Worm (Caenorhabditis elegans): ENCODE results near the gene txt-8.

txt-8 gene

DNA sequence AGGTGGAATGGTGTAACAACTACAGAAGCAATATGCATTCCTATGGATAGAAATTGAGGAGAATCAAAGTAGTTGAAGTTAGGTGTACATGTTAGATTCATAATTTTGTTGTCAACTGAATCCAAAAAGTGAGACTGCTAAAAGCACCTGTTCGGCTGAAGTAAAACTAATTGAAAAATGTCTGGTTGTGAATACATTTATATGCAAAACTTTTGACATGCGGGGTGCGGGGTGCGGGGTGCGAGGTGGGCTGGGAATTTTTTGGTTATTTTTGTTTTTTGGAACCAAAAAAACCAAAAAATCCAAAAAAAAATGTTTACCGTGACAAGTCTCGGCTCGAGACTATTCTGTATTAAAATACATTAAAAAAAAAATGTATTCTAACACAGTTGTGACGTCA, 4.0 kb upstream of the txt-8 start, which contains the start of gene srh-207:
Gene srh-207, minus strand, starts transcription at position 101 of the 400 bp plus-strand sequence.
- no peak for TF ChIP-seq tra-4 (tag; optimal IDR thresholded peaks at IDR 0.05)

DNA sequence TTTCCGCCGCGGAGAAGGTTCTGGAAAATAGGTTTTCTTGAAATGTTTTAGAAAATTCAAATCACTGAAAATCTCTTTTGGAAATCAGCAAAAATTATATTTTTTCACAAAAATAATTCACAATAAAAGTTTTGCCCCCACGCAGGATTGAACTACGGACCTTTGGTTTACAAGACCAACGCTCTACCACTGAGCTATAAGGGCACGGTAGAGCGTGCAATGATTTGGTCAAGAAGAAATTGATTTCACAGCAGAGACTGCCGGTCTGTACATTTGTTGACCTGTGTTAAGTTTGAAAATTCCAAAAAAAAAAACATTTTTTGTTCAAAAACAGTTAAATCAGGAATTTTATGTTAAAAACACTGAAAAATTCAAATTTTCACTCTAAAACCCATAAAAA, 1.8 kb upstream of the txt-8 start:
- no peak for TF ChIP-seq hmbx-1 (tag; optimal IDR thresholded peaks at IDR 0.05)
- TF ChIP-seq F13C5.2 (tag; optimal IDR thresholded peaks at IDR 0.05) = no peak
- no peak for TF ChIP-seq B0310.2 (tag; optimal IDR thresholded peaks at IDR 0.05)
- no peak for TF ChIP-seq ceh-36 (tag; optimal IDR thresholded peaks at IDR 0.05)
- TF ChIP-seq sea-1 (GFP tag; conservative IDR thresholded peaks at IDR 0.05) = no peak
- TF ChIP-seq tra-4 (tag; optimal IDR thresholded peaks at IDR 0.05) = no peak
- TF ChIP-seq ceh-13 (GFP tag; optimal IDR thresholded peaks at IDR 0.05) = no peak
- TF ChIP-seq hnd-1 (tag; optimal IDR thresholded peaks at IDR 0.05) = no peak
- no peak for TF ChIP-seq flt-1 (GFP tag; IDR thresholded peaks at IDR 0.05)
- TF ChIP-seq ama-1 (optimal IDR thresholded peaks at IDR 0.05) = no peak
- no peak for TF ChIP-seq hmg-4 (GFP tag; optimal IDR thresholded peaks at IDR 0.05)
- no peak for TF ChIP-seq aly-1 (tag; optimal IDR thresholded peaks at IDR 0.05)
- TF ChIP-seq pes-1 (GFP tag; IDR thresholded peaks at IDR 0.05) = no peak
- no peak for TF ChIP-seq ets-7 (tag; optimal IDR thresholded peaks at IDR 0.05)
- no peak for TF ChIP-seq tbx-37 (GFP tag; conservative IDR thresholded peaks at IDR 0.05)
- TF ChIP-seq scrt-1 (GFP tag; IDR thresholded peaks at IDR 0.05) = no peak
- TF ChIP-seq tbx-11 (GFP tag; IDR thresholded peaks at IDR 0.05) = no peak

DNA sequence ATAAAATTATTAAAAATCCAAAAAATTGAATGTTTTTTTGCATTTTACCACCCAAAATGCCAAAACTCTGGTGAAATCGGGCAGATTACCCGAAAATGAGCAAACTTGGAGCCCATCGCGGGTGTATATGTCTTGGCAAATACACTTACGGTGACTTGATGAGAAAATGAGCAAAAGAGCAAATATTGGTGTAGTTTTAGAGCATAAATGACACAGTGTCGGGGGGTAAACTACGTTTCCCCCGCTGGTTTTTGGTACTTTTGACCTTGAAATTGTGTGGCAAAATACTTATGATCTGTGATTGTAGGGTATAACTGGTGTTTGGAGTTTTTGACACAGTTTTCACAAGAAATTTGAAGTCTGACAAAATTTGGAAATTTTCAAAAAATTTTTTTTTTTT, 1.3 kb upstream of the txt-8 start, which contains the start of gene ZK262.2:
Gene ZK262.2, minus strand, starts transcription at position 101 of the 400 bp plus-strand sequence.
- TF ChIP-seq ceh-13 (GFP tag; optimal IDR thresholded peaks at IDR 0.05) = no peak
- no peak for TF ChIP-seq tbx-37 (GFP tag; conservative IDR thresholded peaks at IDR 0.05)
- TF ChIP-seq scrt-1 (GFP tag; IDR thresholded peaks at IDR 0.05) = no peak
- TF ChIP-seq hnd-1 (tag; optimal IDR thresholded peaks at IDR 0.05) = no peak
- TF ChIP-seq sea-1 (GFP tag; conservative IDR thresholded peaks at IDR 0.05) = no peak
- no peak for TF ChIP-seq pes-1 (GFP tag; IDR thresholded peaks at IDR 0.05)
- no peak for TF ChIP-seq flt-1 (GFP tag; IDR thresholded peaks at IDR 0.05)
- no peak for TF ChIP-seq ceh-36 (tag; optimal IDR thresholded peaks at IDR 0.05)
- TF ChIP-seq hmbx-1 (tag; optimal IDR thresholded peaks at IDR 0.05) = no peak
- TF ChIP-seq F13C5.2 (tag; optimal IDR thresholded peaks at IDR 0.05) = no peak
- no peak for TF ChIP-seq tra-4 (tag; optimal IDR thresholded peaks at IDR 0.05)
- no peak for TF ChIP-seq ama-1 (optimal IDR thresholded peaks at IDR 0.05)
- TF ChIP-seq B0310.2 (tag; optimal IDR thresholded peaks at IDR 0.05) = no peak
- TF ChIP-seq hmg-4 (GFP tag; optimal IDR thresholded peaks at IDR 0.05) = no peak
- no peak for TF ChIP-seq ets-7 (tag; optimal IDR thresholded peaks at IDR 0.05)
- no peak for TF ChIP-seq aly-1 (tag; optimal IDR thresholded peaks at IDR 0.05)
- no peak for TF ChIP-seq tbx-11 (GFP tag; IDR thresholded peaks at IDR 0.05)

DNA sequence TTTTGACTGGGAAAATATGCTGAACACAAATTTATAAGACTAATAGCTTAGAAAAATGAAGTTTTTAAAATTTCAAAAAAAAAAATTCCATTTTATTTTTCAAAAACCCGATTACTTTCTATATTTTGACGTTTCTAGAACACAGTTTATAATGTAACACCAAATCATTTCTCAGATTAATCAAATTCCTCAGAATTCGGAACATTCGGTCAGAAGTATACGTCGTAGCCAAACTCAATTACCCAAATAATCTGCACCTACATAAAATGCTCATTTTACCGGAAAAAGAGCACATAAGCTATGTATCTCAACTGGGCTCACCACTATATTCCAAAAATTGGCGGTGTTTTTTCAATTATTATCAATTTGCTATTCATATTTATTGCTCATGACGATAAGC, 6.6 kb downstream of the txt-8 start, which contains the start of gene srj-26:
Gene srj-26, plus strand, starts transcription at position 301 of the 400 bp plus-strand sequence.
- no peak for TF ChIP-seq hnd-1 (tag; optimal IDR thresholded peaks at IDR 0.05)
- TF ChIP-seq pes-1 (GFP tag; IDR thresholded peaks at IDR 0.05) = no peak
- TF ChIP-seq tra-4 (tag; optimal IDR thresholded peaks at IDR 0.05) = no peak
- TF ChIP-seq sea-1 (GFP tag; conservative IDR thresholded peaks at IDR 0.05) = no peak
- no peak for TF ChIP-seq flt-1 (GFP tag; IDR thresholded peaks at IDR 0.05)
- no peak for TF ChIP-seq aly-1 (tag; optimal IDR thresholded peaks at IDR 0.05)
- no peak for TF ChIP-seq ets-7 (tag; optimal IDR thresholded peaks at IDR 0.05)
- TF ChIP-seq ama-1 (optimal IDR thresholded peaks at IDR 0.05) = no peak
- no peak for TF ChIP-seq B0310.2 (tag; optimal IDR thresholded peaks at IDR 0.05)
- no peak for TF ChIP-seq ceh-13 (GFP tag; optimal IDR thresholded peaks at IDR 0.05)

ce11 chrV:18424471-18424870, 10.3 kb downstream of the txt-8 start, which contains the start of gene ZK262.4:
Gene ZK262.4, minus strand, starts transcription at chrV:18424571.
- no peak for TF ChIP-seq ama-1 (optimal IDR thresholded peaks at IDR 0.05)
- no peak for TF ChIP-seq aly-1 (tag; optimal IDR thresholded peaks at IDR 0.05)
- no peak for TF ChIP-seq flt-1 (GFP tag; IDR thresholded peaks at IDR 0.05)
- no peak for TF ChIP-seq tbx-37 (GFP tag; conservative IDR thresholded peaks at IDR 0.05)
- no peak for TF ChIP-seq hmbx-1 (tag; optimal IDR thresholded peaks at IDR 0.05)
- no peak for TF ChIP-seq F13C5.2 (tag; optimal IDR thresholded peaks at IDR 0.05)
- no peak for TF ChIP-seq ets-7 (tag; optimal IDR thresholded peaks at IDR 0.05)

DNA sequence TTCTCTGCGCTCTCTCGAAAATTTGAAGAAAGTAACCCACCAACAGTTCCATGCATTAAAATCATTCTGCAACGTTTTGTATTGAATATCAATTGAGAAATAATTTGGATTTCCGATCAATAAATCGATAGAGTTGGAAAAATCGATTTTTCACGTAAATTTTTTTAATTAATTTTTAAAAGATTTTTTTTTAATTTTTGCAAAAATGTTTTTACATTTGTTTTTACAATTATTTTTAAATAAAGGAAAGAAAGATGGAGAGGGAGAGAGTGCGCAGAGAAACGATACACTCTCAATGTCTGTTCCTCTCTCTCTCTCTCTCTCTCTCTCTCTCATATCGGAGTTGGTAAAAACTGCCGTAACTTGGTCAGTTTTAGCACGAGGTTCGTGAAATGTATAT, 11.4 kb downstream of the txt-8 start, which contains the start of gene ZK262.19:
Gene ZK262.19, minus strand, starts transcription at position 101 of the 400 bp plus-strand sequence.
- TF ChIP-seq pes-1 (GFP tag; IDR thresholded peaks at IDR 0.05) = no peak
- no peak for TF ChIP-seq sea-1 (GFP tag; conservative IDR thresholded peaks at IDR 0.05)
- TF ChIP-seq aly-1 (tag; optimal IDR thresholded peaks at IDR 0.05) = no peak

DNA sequence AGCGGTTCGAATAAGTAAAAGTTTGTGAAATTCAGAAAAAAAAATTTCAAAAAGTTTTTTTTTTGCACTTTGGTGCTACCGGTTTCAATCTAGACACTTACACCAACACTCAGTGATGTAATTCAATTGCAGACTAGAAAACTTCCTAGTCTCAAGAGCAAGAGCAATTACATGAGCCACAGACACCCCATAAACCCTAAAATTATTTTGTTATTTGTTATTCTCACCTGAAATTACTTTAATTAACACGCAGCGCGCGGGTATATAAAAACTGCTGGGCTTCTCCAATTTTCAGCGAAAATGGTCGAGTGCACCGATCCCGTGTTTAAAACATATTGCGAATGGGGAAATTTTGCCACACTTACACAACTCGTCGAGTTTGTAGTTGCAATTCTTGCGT, 12.1 kb downstream of the txt-8 start, which contains the start of gene srw-83:
Gene srw-83, plus strand, starts transcription at position 301 of the 400 bp plus-strand sequence.
- no peak for TF ChIP-seq F13C5.2 (tag; optimal IDR thresholded peaks at IDR 0.05)
- no peak for TF ChIP-seq tra-4 (tag; optimal IDR thresholded peaks at IDR 0.05)
- no peak for TF ChIP-seq hmbx-1 (tag; optimal IDR thresholded peaks at IDR 0.05)
- no peak for TF ChIP-seq tbx-11 (GFP tag; IDR thresholded peaks at IDR 0.05)
- TF ChIP-seq hnd-1 (tag; optimal IDR thresholded peaks at IDR 0.05) = no peak
- no peak for TF ChIP-seq scrt-1 (GFP tag; IDR thresholded peaks at IDR 0.05)
- TF ChIP-seq ets-7 (tag; optimal IDR thresholded peaks at IDR 0.05) = no peak
- TF ChIP-seq tbx-37 (GFP tag; conservative IDR thresholded peaks at IDR 0.05) = no peak
- TF ChIP-seq ceh-36 (tag; optimal IDR thresholded peaks at IDR 0.05) = no peak
- TF ChIP-seq hmg-4 (GFP tag; optimal IDR thresholded peaks at IDR 0.05) = no peak
- no peak for TF ChIP-seq ama-1 (optimal IDR thresholded peaks at IDR 0.05)
- no peak for TF ChIP-seq flt-1 (GFP tag; IDR thresholded peaks at IDR 0.05)
- no peak for TF ChIP-seq ceh-13 (GFP tag; optimal IDR thresholded peaks at IDR 0.05)

- TF ChIP-seq flt-1 (GFP tag; IDR thresholded peaks at IDR 0.05) (no peak), hmg-4 (GFP tag; optimal IDR thresholded peaks at IDR 0.05) (no peak), ama-1 (optimal IDR thresholded peaks at IDR 0.05) (no peak), hmbx-1 (tag; optimal IDR thresholded peaks at IDR 0.05) (no peak), pes-1 (GFP tag; IDR thresholded peaks at IDR 0.05) (no peak), F13C5.2 (tag; optimal IDR thresholded peaks at IDR 0.05) (no peak), tbx-11 (GFP tag; IDR thresholded peaks at IDR 0.05) (no peak), tbx-37 (GFP tag; conservative IDR thresholded peaks at IDR 0.05) (no peak), hnd-1 (tag; optimal IDR thresholded peaks at IDR 0.05) (no peak), B0310.2 (tag; optimal IDR thresholded peaks at IDR 0.05) (no peak)
Observed at ce11 chrV:18430826-18431225, 16.7 kb downstream of the txt-8 start.
